Fruit fly (Drosophila melanogaster) whole organism, embryonic: ENCODE results near the gene jim.

ENCODE experiments used
- Atf-2 ChIP-seq: fragments of 200-800 bp; sonication (Bioruptor generic); optimal IDR thresholded peaks from 2 replicates; lab custom pipeline; 2016; ENCODE audit warnings: missing biosample characterization, missing genetic modification characterization
- Awh ChIP-seq: fragments of 200-800 bp; sonication (Bioruptor generic); IDR thresholded peaks from 2 replicates; pipeline ENCODE4, ENCODE4 v1.3.6; 2022; ENCODE audit warnings: missing biosample characterization, missing genetic modification characterization
- B-H2 ChIP-seq: fragments of 200-800 bp; sonication (Bioruptor generic); optimal IDR thresholded peaks from 2 replicates; lab custom pipeline; 2018; ENCODE audit warnings: missing biosample characterization, mild to moderate bottlenecking, missing genetic modification characterization
- C15 ChIP-seq: fragments of 200-800 bp; sonication (Bioruptor generic); IDR thresholded peaks from 3 replicates; pipeline ENCODE4 v1.3.6; 2022; ENCODE audit warnings: missing biosample characterization, missing genetic modification characterization
- CG10209 ChIP-seq: fragments of 200-800 bp; sonication (Bioruptor generic); optimal IDR thresholded peaks from 3 replicates; lab custom pipeline; 2017; ENCODE audit warnings: missing biosample characterization, mild to moderate bottlenecking, missing genetic modification characterization, missing genetic modification reagents
- CG13287 ChIP-seq: fragments of 200-800 bp; sonication (Bioruptor generic); IDR thresholded peaks from 2 replicates; pipeline ENCODE4 v1.3.6; 2022; ENCODE audit warnings: missing biosample characterization, missing genetic modification characterization; ENCODE audit not compliant: partially characterized antibody
- CG13775 ChIP-seq: fragments of 200-800 bp; sonication (Bioruptor generic); optimal IDR thresholded peaks from 3 replicates; lab custom pipeline; 2017; ENCODE audit warnings: missing biosample characterization, mild to moderate bottlenecking, missing genetic modification characterization
- CG14965 ChIP-seq: fragments of 200-800 bp; sonication (Bioruptor generic); optimal IDR thresholded peaks from 2 replicates; lab custom pipeline; 2016; ENCODE audit warnings: missing biosample characterization, missing genetic modification characterization, borderline replicate concordance
- CG15601 ChIP-seq: fragments of 200-800 bp; sonication (Bioruptor generic); optimal IDR thresholded peaks from 3 replicates; lab custom pipeline; 2019; ENCODE audit warnings: missing biosample characterization, mild to moderate bottlenecking, missing genetic modification characterization, moderate library complexity
- CG16863 ChIP-seq: fragments of 200-800 bp; sonication (Bioruptor generic); optimal IDR thresholded peaks from 3 replicates; lab custom pipeline; 2016; ENCODE audit warnings: missing biosample characterization, missing genetic modification characterization
- CG33213 ChIP-seq: fragments of 200-800 bp; sonication (Bioruptor generic); optimal IDR thresholded peaks from 3 replicates; lab custom pipeline; 2016; ENCODE audit warnings: missing biosample characterization, missing genetic modification characterization
- CG3838 ChIP-seq: fragments of 200-800 bp; sonication (Bioruptor generic); optimal IDR thresholded peaks from 3 replicates; lab custom pipeline; 2016; ENCODE audit warnings: missing biosample characterization, missing genetic modification characterization
- CG7556 ChIP-seq: fragments of 200-800 bp; sonication (Bioruptor generic); optimal IDR thresholded peaks from 2 replicates; lab custom pipeline; 2017; ENCODE audit warnings: missing biosample characterization, mild to moderate bottlenecking, missing genetic modification characterization
- CG7987 ChIP-seq: fragments of 200-800 bp; sonication (Bioruptor generic); optimal IDR thresholded peaks from 2 replicates; lab custom pipeline; 2018; ENCODE audit warnings: missing biosample characterization, mild to moderate bottlenecking, missing genetic modification characterization, moderate library complexity
- CG9609 ChIP-seq: fragments of 200-800 bp; sonication (Bioruptor generic); optimal IDR thresholded peaks from 3 replicates; lab custom pipeline; 2016; ENCODE audit warnings: missing biosample characterization, missing genetic modification characterization
- CG9932 ChIP-seq: fragments of 200-800 bp; sonication (Bioruptor generic); IDR thresholded peaks from 2 replicates; pipeline ENCODE4 v1.3.6; 2022; ENCODE audit warnings: missing biosample characterization, missing genetic modification characterization
- CTCF ChIP-seq: fragments of 200-800 bp; sonication (Bioruptor generic); optimal IDR thresholded peaks from 2 replicates; lab custom pipeline; 2017; ENCODE audit warnings: missing biosample characterization, mild to moderate bottlenecking, missing genetic modification characterization, moderate library complexity
- Dad ChIP-seq: fragments of 200-800 bp; sonication (Bioruptor generic); optimal IDR thresholded peaks from 3 replicates; lab custom pipeline; 2016; ENCODE audit warnings: missing biosample characterization, missing genetic modification characterization
- Dip2 ChIP-seq: fragments of 200-800 bp; sonication (Bioruptor generic); IDR thresholded peaks from 2 replicates; pipeline ENCODE4 v1.3.6; 2022; ENCODE audit warnings: missing biosample characterization, missing genetic modification characterization
- Eip74EF ChIP-seq, 2 experiments: fragments of 200-800 bp in 1 of 2; fragments of >200 bp in 1 of 2; sonication (Bioruptor generic) in 1 of 2; optimal IDR thresholded peaks; 2 replicates each; lab custom pipeline; 2017 to 2019; ENCODE audit warnings: missing biosample characterization in 2 of 2, missing genetic modification characterization in 2 of 2, mild to moderate bottlenecking in 1 of 2, moderate library complexity in 1 of 2
- Ets65A ChIP-seq: fragments of 200-800 bp; sonication (Bioruptor generic); peaks from one replicate; lab custom pipeline; 2016; ENCODE audit warnings: missing biosample characterization, missing genetic modification characterization
- Fer1 ChIP-seq: fragments of 200-800 bp; sonication (Bioruptor generic); optimal IDR thresholded peaks from 2 replicates; lab custom pipeline; 2017; ENCODE audit warnings: missing biosample characterization, mild to moderate bottlenecking, missing genetic modification characterization
- HLH54F ChIP-seq: fragments of 200-800 bp; sonication (Bioruptor generic); optimal IDR thresholded peaks from 3 replicates; lab custom pipeline; 2016; ENCODE audit warnings: missing biosample characterization, missing genetic modification characterization
- HmgD ChIP-seq: fragments of 200-800 bp; sonication (Bioruptor generic); optimal IDR thresholded peaks from 3 replicates; lab custom pipeline; 2016; ENCODE audit warnings: missing biosample characterization, missing genetic modification characterization
- Lhr ChIP-seq: fragments of 200-800 bp; sonication (Bioruptor generic); optimal IDR thresholded peaks from 3 replicates; lab custom pipeline; 2017; ENCODE audit warnings: mild to moderate bottlenecking, missing biosample characterization, missing genetic modification reagents, missing genetic modification characterization
- MESR4 ChIP-seq: fragments of 200-800 bp; sonication (Bioruptor generic); optimal IDR thresholded peaks from 2 replicates; lab custom pipeline; 2018; ENCODE audit warnings: missing biosample characterization, mild to moderate bottlenecking, missing genetic modification characterization, moderate library complexity
- NfI ChIP-seq: fragments of 200-800 bp; sonication (Bioruptor generic); optimal IDR thresholded peaks from 3 replicates; lab custom pipeline; 2018; ENCODE audit warnings: missing biosample characterization, mild to moderate bottlenecking, missing genetic modification characterization, moderate library complexity
- Sox100B ChIP-seq: fragments of 200-800 bp; sonication (Bioruptor generic); optimal IDR thresholded peaks from 3 replicates; lab custom pipeline; 2018; ENCODE audit warnings: missing biosample characterization, mild to moderate bottlenecking, missing genetic modification characterization
- Spps ChIP-seq: fragments of 200-800 bp; sonication (Bioruptor generic); optimal IDR thresholded peaks from 2 replicates; lab custom pipeline; 2018; ENCODE audit warnings: missing biosample characterization, mild to moderate bottlenecking, missing genetic modification characterization
- Stat92E ChIP-seq, 3 experiments: fragments of >200 bp in 2 of 3; fragments of 200-800 bp in 1 of 3; sonication (Bioruptor generic) in 1 of 3; optimal IDR thresholded peaks; 2 replicates each; lab custom pipeline; 2017 to 2019; ENCODE audit warnings: missing biosample characterization in 3 of 3, missing genetic modification characterization in 3 of 3, mild to moderate bottlenecking in 1 of 3, moderate library complexity in 1 of 3
- ato ChIP-seq: fragments of 200-800 bp; sonication (Bioruptor generic); IDR thresholded peaks from 2 replicates; pipeline ENCODE4 v1.3.6; 2022; ENCODE audit warnings: missing biosample characterization, missing genetic modification characterization; ENCODE audit not compliant: partially characterized antibody
- bowl ChIP-seq: fragments of 200-800 bp; sonication (Bioruptor generic); IDR thresholded peaks from 2 replicates; pipeline ENCODE4 v1.3.6; 2022; ENCODE audit warnings: missing biosample characterization, missing genetic modification characterization
- en ChIP-seq: fragments of 200-800 bp; sonication (Bioruptor generic); optimal IDR thresholded peaks from 2 replicates; lab custom pipeline; 2016; ENCODE audit warnings: missing biosample characterization, missing genetic modification characterization
- fd64A ChIP-seq: fragments of 200-800 bp; sonication (Bioruptor generic); optimal IDR thresholded peaks from 3 replicates; lab custom pipeline; 2018; ENCODE audit warnings: missing biosample characterization, mild to moderate bottlenecking, missing genetic modification characterization
- gfzf ChIP-seq: fragments of 200-800 bp; sonication (Bioruptor generic); optimal IDR thresholded peaks from 2 replicates; lab custom pipeline; 2016; ENCODE audit warnings: missing biosample characterization, mild to moderate bottlenecking, missing genetic modification characterization, moderate library complexity
- gsb-n ChIP-seq: fragments of 200-800 bp; sonication (Bioruptor generic); optimal IDR thresholded peaks from 3 replicates; lab custom pipeline; 2018; ENCODE audit warnings: missing biosample characterization, mild to moderate bottlenecking, missing genetic modification characterization
- gt ChIP-seq: fragments of 200-800 bp; sonication (Bioruptor generic); IDR thresholded peaks from 2 replicates; pipeline ENCODE4 v1.3.6; 2022; ENCODE audit warnings: missing biosample characterization, missing genetic modification characterization
- kay ChIP-seq: fragments of 200-800 bp; sonication (Bioruptor generic); optimal IDR thresholded peaks from 2 replicates; lab custom pipeline; 2016; ENCODE audit warnings: missing biosample characterization, missing genetic modification characterization
- mld ChIP-seq: fragments of 200-800 bp; sonication (Bioruptor generic); IDR thresholded peaks from 3 replicates; pipeline ENCODE4 v1.3.6; 2022; ENCODE audit warnings: missing biosample characterization, missing genetic modification characterization; ENCODE audit not compliant: partially characterized antibody
- org-1 ChIP-seq: fragments of 200-800 bp; sonication (Bioruptor generic); optimal IDR thresholded peaks from 2 replicates; lab custom pipeline; 2017; ENCODE audit warnings: missing biosample characterization, missing genetic modification characterization
- p53 ChIP-seq: fragments of 200-800 bp; sonication (Bioruptor generic); optimal IDR thresholded peaks from 2 replicates; lab custom pipeline; 2016; ENCODE audit warnings: missing biosample characterization, missing genetic modification characterization
- run ChIP-seq: fragments of 200-800 bp; sonication (Bioruptor generic); optimal IDR thresholded peaks from 3 replicates; lab custom pipeline; 2018; ENCODE audit warnings: missing biosample characterization, mild to moderate bottlenecking, missing genetic modification characterization
- sc ChIP-seq, 3 experiments: fragments of >200 bp in 2 of 3; fragments of 200-800 bp in 1 of 3; sonication (Bioruptor generic) in 1 of 3; optimal IDR thresholded peaks; 2 replicates in 2 of 3; 3 replicates in 1 of 3; lab custom pipeline; 2017; ENCODE audit warnings: mild to moderate bottlenecking in 1 of 3, missing biosample characterization in 1 of 3, missing genetic modification characterization in 1 of 3, missing genetic modification reagents in 1 of 3
- sisA ChIP-seq: fragments of 200-800 bp; sonication (Bioruptor generic); IDR thresholded peaks from 2 replicates; pipeline ENCODE4 v1.3.6; 2022; ENCODE audit warnings: missing biosample characterization, missing genetic modification characterization
- slp2 ChIP-seq: fragments of 200-800 bp; sonication (Bioruptor generic); optimal IDR thresholded peaks from 2 replicates; lab custom pipeline; 2016; ENCODE audit warnings: missing biosample characterization, missing genetic modification characterization
- sr ChIP-seq: fragments of 200-800 bp; sonication (Bioruptor generic); IDR thresholded peaks from 3 replicates; pipeline ENCODE4 v1.3.6; 2022; ENCODE audit warnings: missing biosample characterization, missing genetic modification characterization
- sug ChIP-seq: fragments of 200-800 bp; optimal IDR thresholded peaks from 2 replicates; lab custom pipeline; 2019; ENCODE audit warnings: missing biosample characterization, mild to moderate bottlenecking, missing genetic modification characterization, moderate library complexity
- unpg ChIP-seq: fragments of 200-800 bp; sonication (Bioruptor generic); optimal IDR thresholded peaks from 3 replicates; lab custom pipeline; 2018; ENCODE audit warnings: missing biosample characterization, mild to moderate bottlenecking, missing genetic modification characterization, moderate library complexity

The jim gene

DNA sequence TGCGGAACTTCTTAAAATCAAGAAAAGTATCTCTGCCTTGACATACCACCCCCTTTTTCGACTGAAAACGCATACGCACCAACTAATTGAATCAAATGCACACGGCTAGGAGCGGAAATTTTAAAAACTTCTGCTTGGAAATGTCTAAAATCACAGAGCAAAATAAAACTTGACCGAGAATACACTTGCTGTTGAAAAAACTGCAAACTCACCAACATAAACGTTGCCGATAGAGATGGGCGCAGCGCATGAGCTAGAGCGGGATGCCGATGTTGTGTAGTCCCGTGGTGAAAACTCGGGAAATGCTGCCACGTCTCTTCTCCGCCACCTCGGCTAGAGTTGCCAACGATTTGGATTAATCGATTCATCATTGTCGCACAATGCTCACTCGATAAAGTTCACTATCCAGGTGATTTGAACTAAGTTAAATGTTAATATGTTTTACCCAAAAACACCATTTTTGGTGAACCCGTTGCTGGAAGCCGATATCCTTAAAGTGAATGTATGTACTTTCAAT lies 36.9 kb upstream of the jim start, which contains the start of the genes CG11109 and Arf1 (continued):
- TF ChIP-seq CG9609 (GFP tag; lab: Kevin White, UChicago) (no peak), Ets65A (GFP tag; lab: Kevin White, UChicago) (no peak), Lhr (GFP tag; lab: Kevin White, UChicago) (no peak), CG16863 (no peak), p53 (GFP tag; lab: Kevin White, UChicago) (no peak), ato (GFP tag; lab: Robert Waterston, UW) (peak; percentile 84), Stat92E (GFP tag; optimal IDR thresholded peaks at IDR 0.05; lab: Kevin White, UChicago) (peak in 1 of 3 experiments; percentile 15), sisA (GFP tag; lab: Robert Waterston, UW) (no peak), slp2 (no peak), C15 (no peak), CTCF (no peak), org-1 (GFP tag; lab: Kevin White, UChicago) (no peak), Fer1 (GFP tag; lab: Kevin White, UChicago) (peak; percentile 11), fd64A (GFP tag; lab: Kevin White, UChicago) (no peak), run (no peak), CG7987 (no peak), CG13287 (GFP tag; lab: Robert Waterston, UW) (peak; percentile 55), bowl (GFP tag; lab: Robert Waterston, UW) (no peak), CG15601 (no peak), sc (optimal IDR thresholded peaks at IDR 0.05; lab: Kevin White, UChicago) (no peak), sc (GFP tag; optimal IDR thresholded peaks at IDR 0.05; lab: Kevin White, UChicago) (no peak), CG33213 (no peak), CG10209 (GFP tag; lab: Kevin White, UChicago) (no peak), Sox100B (GFP tag; lab: Kevin White, UChicago) (no peak), CG3838 (GFP tag; lab: Kevin White, UChicago) (no peak)

DNA sequence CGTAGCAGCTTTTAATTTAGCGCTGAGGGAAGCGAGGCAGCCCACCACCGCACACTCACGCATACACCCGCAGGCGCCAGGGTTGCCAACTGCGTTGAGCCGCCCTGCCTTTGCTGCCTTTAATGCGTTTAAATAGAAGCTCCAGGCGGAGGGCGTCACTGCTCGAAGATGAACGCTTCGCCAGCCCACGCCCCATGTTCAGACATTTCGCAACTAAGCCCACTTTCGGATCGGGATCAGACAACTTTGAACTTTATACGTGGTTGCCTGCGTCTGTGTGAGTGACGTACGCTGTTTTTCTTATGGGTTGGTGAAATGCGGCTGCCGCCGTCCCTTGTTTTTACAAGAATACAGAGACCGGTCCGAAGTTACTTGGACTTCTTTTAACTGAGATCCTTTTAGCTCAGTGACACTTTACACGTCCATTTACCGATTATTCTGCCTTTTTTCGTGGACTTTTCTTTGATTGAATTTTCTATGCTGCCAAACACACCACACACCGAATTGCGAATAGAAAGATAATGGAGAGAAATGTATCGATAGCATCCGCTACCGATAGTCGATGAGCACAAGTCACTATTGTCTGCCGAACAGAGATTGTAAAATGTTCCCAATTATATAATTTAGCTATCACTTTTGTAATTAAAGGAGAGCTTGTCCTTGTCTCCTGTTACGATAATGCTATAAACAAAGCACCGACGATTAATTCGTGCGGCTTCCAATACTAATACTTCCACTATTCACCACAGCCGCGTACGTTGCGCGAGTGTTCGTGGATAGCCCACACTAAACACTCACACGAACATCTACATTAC lies 36.2 kb upstream of the jim start:
- TF ChIP-seq Awh (no peak), unpg (GFP tag; lab: Kevin White, UChicago) (no peak), Atf-2 (GFP tag; lab: Kevin White, UChicago) (no peak), p53 (GFP tag; lab: Kevin White, UChicago) (no peak), kay (GFP tag; lab: Kevin White, UChicago) (no peak), sr (0 out of 3 replicates have a peak, but pooled peaks have one; percentile 16), CG13775 (GFP tag; lab: Kevin White, UChicago) (peak; percentile 4), gt (GFP tag; lab: Robert Waterston, UW) (no peak), HmgD (no peak), CG14965 (GFP tag; lab: Kevin White, UChicago) (no peak), B-H2 (GFP tag; lab: Kevin White, UChicago) (no peak), Spps (tag; lab: Kevin White, UChicago) (no peak), mld (GFP tag; lab: Robert Waterston, UW) (peak; percentile 62; the same call in 1 of the 3 replicates), Eip74EF (GFP tag; optimal IDR thresholded peaks at IDR 0.05; lab: Kevin White, UChicago) (no peak), en (GFP tag; lab: Kevin White, UChicago) (no peak), Dad (GFP tag; lab: Kevin White, UChicago) (no peak), run (no peak), Dip2 (GFP tag; lab: Robert Waterston, UW) (no peak), CG13287 (GFP tag; lab: Robert Waterston, UW) (peak; percentile 70), CG9932 (peak; percentile 48), CG7556 (GFP tag; lab: Kevin White, UChicago) (no peak), gfzf (GFP tag; lab: Kevin White, UChicago) (no peak), sug (no peak), CG3838 (GFP tag; lab: Kevin White, UChicago) (no peak), MESR4 (GFP tag; lab: Kevin White, UChicago) (peak; percentile 29), HLH54F (GFP tag; lab: Kevin White, UChicago) (peak; percentile 38), NfI (GFP tag; lab: Kevin White, UChicago) (no peak), gsb-n (tag; lab: Kevin White, UChicago) (no peak)
